Fruit fly (Drosophila melanogaster) whole organism, prepupa: ENCODE measurements around the gene Syx4.

Experiments used
- CG11902 ChIP-seq: fragments of 200-800 bp; sonication (Bioruptor generic); optimal IDR thresholded peaks from 3 replicates; lab custom pipeline; 2016; ENCODE audit warnings: missing biosample characterization, missing genetic modification characterization
- CG1621 ChIP-seq: fragments of 200-800 bp; sonication (Bioruptor generic); optimal IDR thresholded peaks from 3 replicates; lab custom pipeline; 2018; ENCODE audit warnings: missing biosample characterization, mild to moderate bottlenecking, missing genetic modification characterization
- CG32006 ChIP-seq: fragments of 200-800 bp; sonication (Bioruptor generic); optimal IDR thresholded peaks from 3 replicates; lab custom pipeline; 2017; ENCODE audit warnings: missing biosample characterization, mild to moderate bottlenecking, missing genetic modification characterization
- CG3919 ChIP-seq: fragments of 200-800 bp; sonication (Bioruptor generic); optimal IDR thresholded peaks from 3 replicates; lab custom pipeline; 2016; ENCODE audit warnings: missing biosample characterization, missing genetic modification characterization
- Smox ChIP-seq: fragments of 200-800 bp; sonication (Bioruptor generic); optimal IDR thresholded peaks from 3 replicates; lab custom pipeline; 2016; ENCODE audit warnings: missing biosample characterization, missing genetic modification characterization
- Sox102F ChIP-seq: fragments of 200-800 bp; sonication (Bioruptor generic); optimal IDR thresholded peaks from 2 replicates; lab custom pipeline; 2016; ENCODE audit warnings: missing biosample characterization, mild to moderate bottlenecking, missing genetic modification characterization
- cyc ChIP-seq: fragments of 200-800 bp; sonication (Bioruptor generic); optimal IDR thresholded peaks from 3 replicates; lab custom pipeline; 2016; ENCODE audit warnings: missing biosample characterization, missing genetic modification characterization
- esn ChIP-seq: fragments of 200-800 bp; sonication (Bioruptor generic); optimal IDR thresholded peaks from 2 replicates; lab custom pipeline; 2016; ENCODE audit warnings: missing biosample characterization, mild to moderate bottlenecking, missing genetic modification characterization, moderate library complexity
- fd59A ChIP-seq: fragments of 200-800 bp; sonication (Bioruptor generic); optimal IDR thresholded peaks from 2 replicates; lab custom pipeline; 2017; ENCODE audit warnings: missing biosample characterization, mild to moderate bottlenecking, missing genetic modification characterization, missing genetic modification reagents
- salr ChIP-seq, 2 experiments: fragments of 200-800 bp; sonication (Bioruptor generic); optimal IDR thresholded peaks; 3 replicates each; lab custom pipeline; 2016 to 2018; ENCODE audit warnings: missing biosample characterization in 2 of 2, missing genetic modification characterization in 2 of 2, mild to moderate bottlenecking in 1 of 2

DNA sequence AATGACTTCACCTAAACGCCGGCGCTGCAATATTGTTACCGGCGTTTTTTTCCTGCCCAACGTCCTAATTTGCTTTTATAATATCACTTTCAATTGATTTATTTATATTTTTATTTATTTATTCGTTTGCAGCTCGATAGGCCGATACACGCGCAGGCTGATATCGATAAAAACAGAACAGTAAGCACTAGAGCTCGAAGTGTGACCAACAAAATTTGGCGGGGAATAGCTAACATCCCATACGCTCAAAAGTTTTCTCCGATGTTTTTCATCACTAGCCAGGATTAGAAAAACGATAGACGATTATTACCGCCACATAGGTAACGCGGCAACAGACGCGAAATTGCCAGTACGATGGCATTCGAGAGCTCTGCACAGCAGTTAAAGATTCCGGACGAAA, 30.1 kb downstream of the Syx4 start, which contains the start of the genes CG2685 and CG2694:
- TF ChIP-seq Sox102F (GFP tag; lab: Kevin White, UChicago) (no peak), CG3919 (no peak), fd59A (GFP tag; lab: Kevin White, UChicago) (no peak), cyc (GFP tag; lab: Kevin White, UChicago) (no peak), CG1621 (tag; lab: Kevin White, UChicago) (no peak), CG32006 (GFP tag; lab: Kevin White, UChicago) (no peak), salr (GFP tag; optimal IDR thresholded peaks at IDR 0.05; lab: Kevin White, UChicago) (no peak), esn (GFP tag; lab: Kevin White, UChicago) (peak; percentile 15), CG11902 (GFP tag; lab: Kevin White, UChicago) (no peak), Smox (GFP tag; lab: Kevin White, UChicago) (no peak)
